Fruit fly (Drosophila melanogaster) whole organism, adult: ENCODE data around the gene SclB.

Source experiments
- CG11617 ChIP-seq: fragments of 200-800 bp; sonication (Bioruptor generic); optimal IDR thresholded peaks from 2 replicates; lab custom pipeline; 2017; ENCODE audit warnings: mild to moderate bottlenecking, missing biosample characterization, missing genetic modification reagents, missing genetic modification characterization
- CG1620 ChIP-seq: fragments of 200-800 bp; sonication (Bioruptor generic); optimal IDR thresholded peaks from 2 replicates; lab custom pipeline; 2016; ENCODE audit warnings: missing biosample characterization, missing genetic modification characterization
- CG5204 ChIP-seq: fragments of 200-800 bp; sonication (Bioruptor generic); optimal IDR thresholded peaks from 2 replicates; lab custom pipeline; 2016; ENCODE audit warnings: missing biosample characterization, missing genetic modification characterization
- CG7045 ChIP-seq: fragments of 200-800 bp; sonication (Bioruptor generic); optimal IDR thresholded peaks from 2 replicates; lab custom pipeline; 2017; ENCODE audit warnings: missing biosample characterization, mild to moderate bottlenecking, missing genetic modification characterization
- CG7101 ChIP-seq: fragments of 200-800 bp; sonication (Bioruptor generic); optimal IDR thresholded peaks from 2 replicates; lab custom pipeline; 2018; ENCODE audit warnings: missing biosample characterization, mild to moderate bottlenecking, missing genetic modification characterization, moderate library complexity
- Crg-1 ChIP-seq: fragments of 200-800 bp; sonication (Bioruptor generic); optimal IDR thresholded peaks from 2 replicates; lab custom pipeline; 2016; ENCODE audit warnings: missing biosample characterization, missing genetic modification characterization
- Hr96 ChIP-seq: fragments of 200-800 bp; sonication (Bioruptor generic); optimal IDR thresholded peaks from 2 replicates; lab custom pipeline; 2016; ENCODE audit warnings: missing biosample characterization, missing genetic modification characterization
- cnc ChIP-seq, 2 experiments: fragments of >200 bp; optimal IDR thresholded peaks; 2 replicates each; lab custom pipeline; 2017
- pad ChIP-seq: fragments of 200-800 bp; sonication (Bioruptor generic); optimal IDR thresholded peaks from 3 replicates; lab custom pipeline; 2017; ENCODE audit warnings: missing biosample characterization, missing genetic modification characterization, mild to moderate bottlenecking, moderate library complexity, missing genetic modification reagents

- TF ChIP-seq CG7045 (GFP tag; lab: Kevin White, UChicago) (no peak), CG5204 (no peak), pad (GFP tag; lab: Kevin White, UChicago) (no peak), CG11617 (no peak), CG7101 (tag; lab: Kevin White, UChicago) (no peak), cnc (optimal IDR thresholded peaks at IDR 0.05; lab: Kevin White, UChicago) (no peak), CG1620 (GFP tag; lab: Kevin White, UChicago) (no peak), Crg-1 (no peak), Hr96 (GFP tag; lab: Kevin White, UChicago) (no peak)
These were observed 37.2 kb downstream of the SclB start for dm6 chr2L:16874924-16875323.
